Worm (Caenorhabditis elegans) whole organism, early embryonic: Measurements from ENCODE around the gene srh-2.
A peak's percentile ranks its signal among the peaks of the same experiment; 100 is the strongest.

ENCODE experiments used
- B0310.2 ChIP-seq: sonication (generic microtip); optimal IDR thresholded peaks from 2 replicates; lab custom pipeline; 2016; ENCODE audit warnings: mild to moderate bottlenecking, missing genetic modification characterization, missing compliant biosample characterization
- F13C5.2 ChIP-seq: sonication (generic microtip); optimal IDR thresholded peaks from 2 replicates; lab custom pipeline; 2017; ENCODE audit warnings: mild to moderate bottlenecking, missing genetic modification characterization, inconsistent platforms, missing compliant biosample characterization
- aly-1 ChIP-seq: sonication (generic microtip); optimal IDR thresholded peaks from 2 replicates; lab custom pipeline; 2016; ENCODE audit warnings: missing genetic modification characterization, missing compliant biosample characterization
- ama-1 ChIP-seq: fragments of 150-350 bp; optimal IDR thresholded peaks from 2 replicates; lab custom pipeline; 2014
- ceh-13 ChIP-seq: fragments of 200-800 bp; sonication (Bioruptor generic); optimal IDR thresholded peaks from 2 replicates; lab custom pipeline; 2018; ENCODE audit warnings: mild to moderate bottlenecking, missing genetic modification characterization, missing compliant biosample characterization
- ceh-36 ChIP-seq: sonication (generic microtip); optimal IDR thresholded peaks from 2 replicates; lab custom pipeline; 2016; ENCODE audit warnings: missing genetic modification characterization, inconsistent platforms, missing compliant biosample characterization
- ets-7 ChIP-seq: sonication (generic microtip); optimal IDR thresholded peaks from 2 replicates; lab custom pipeline; 2016; ENCODE audit warnings: missing genotype, missing genetic modification characterization, missing compliant biosample characterization
- flt-1 ChIP-seq: fragments of 200-800 bp; sonication (Bioruptor generic); IDR thresholded peaks from 2 replicates; pipeline ENCODE4 v1.3.6; 2022; ENCODE audit warnings: missing genetic modification characterization, missing compliant biosample characterization
- hmbx-1 ChIP-seq: sonication (generic microtip); optimal IDR thresholded peaks from 2 replicates; lab custom pipeline; 2016; ENCODE audit warnings: mild to moderate bottlenecking, missing genetic modification characterization, missing compliant biosample characterization
- hmg-4 ChIP-seq: fragments of 200-800 bp; sonication (Bioruptor generic); optimal IDR thresholded peaks from 2 replicates; lab custom pipeline; 2018; ENCODE audit warnings: mild to moderate bottlenecking, missing genetic modification characterization, missing compliant biosample characterization
- hnd-1 ChIP-seq: sonication (generic microtip); optimal IDR thresholded peaks from 2 replicates; lab custom pipeline; 2016; ENCODE audit warnings: missing genetic modification characterization, missing compliant biosample characterization
- pes-1 ChIP-seq: fragments of 200-800 bp; sonication (Bioruptor generic); IDR thresholded peaks from 2 replicates; pipeline ENCODE4 v1.3.6; 2022; ENCODE audit warnings: missing genetic modification reagents, missing genetic modification characterization, missing compliant biosample characterization
- scrt-1 ChIP-seq: fragments of 200-800 bp; sonication (Bioruptor generic); IDR thresholded peaks from 2 replicates; pipeline ENCODE4 v1.3.6; 2022; ENCODE audit warnings: missing genetic modification characterization, missing compliant biosample characterization
- sea-1 ChIP-seq: fragments of 200-800 bp; sonication (Bioruptor generic); conservative IDR thresholded peaks from 2 replicates; pipeline ENCODE4 v1.3.6; 2022; ENCODE audit warnings: missing genetic modification characterization, missing compliant biosample characterization
- tbx-11 ChIP-seq: fragments of 200-800 bp; sonication (Bioruptor generic); IDR thresholded peaks from 2 replicates; pipeline ENCODE4 v1.3.6; 2022; ENCODE audit warnings: missing genetic modification characterization, missing compliant biosample characterization
- tbx-37 ChIP-seq: fragments of 200-800 bp; sonication (Bioruptor generic); conservative IDR thresholded peaks from 2 replicates; pipeline ENCODE4 v1.3.6; 2022; ENCODE audit warnings: missing genetic modification reagents, missing genetic modification characterization, missing compliant biosample characterization
- tra-4 ChIP-seq: sonication (generic microtip); optimal IDR thresholded peaks from 2 replicates; lab custom pipeline; 2017; ENCODE audit warnings: missing genetic modification characterization, missing compliant biosample characterization

srh-2 gene

ce11 chrV:725807-726572, 2.1 kb upstream of the srh-2 start:
- TF ChIP-seq ama-1, result no peak
- no peak for TF ChIP-seq pes-1 (GFP tag; lab: Robert Waterston, UW)
- TF ChIP-seq scrt-1 (GFP tag; lab: Robert Waterston, UW), result no peak
- no peak for TF ChIP-seq F13C5.2 (tag; lab: Kevin White, UChicago)
- peak; percentile 12 for TF ChIP-seq aly-1 (tag; lab: Kevin White, UChicago)
- no peak for TF ChIP-seq tbx-11

- TF ChIP-seq flt-1 (GFP tag; lab: Robert Waterston, UW) (no peak), hmg-4 (no peak), tra-4 (tag; lab: Kevin White, UChicago) (no peak), ceh-36 (tag; lab: Kevin White, UChicago) (no peak), hnd-1 (tag; lab: Kevin White, UChicago) (no peak), ets-7 (tag; lab: Kevin White, UChicago) (no peak), pes-1 (GFP tag; lab: Robert Waterston, UW) (no peak), ceh-13 (GFP tag; lab: Kevin White, UChicago) (no peak), ama-1 (no peak), sea-1 (no peak), tbx-11 (no peak), B0310.2 (no peak), tbx-37 (GFP tag; lab: Robert Waterston, UW) (no peak)
Observed at ce11 chrV:726573-727483, 1.3 kb upstream of the srh-2 start.

DNA sequence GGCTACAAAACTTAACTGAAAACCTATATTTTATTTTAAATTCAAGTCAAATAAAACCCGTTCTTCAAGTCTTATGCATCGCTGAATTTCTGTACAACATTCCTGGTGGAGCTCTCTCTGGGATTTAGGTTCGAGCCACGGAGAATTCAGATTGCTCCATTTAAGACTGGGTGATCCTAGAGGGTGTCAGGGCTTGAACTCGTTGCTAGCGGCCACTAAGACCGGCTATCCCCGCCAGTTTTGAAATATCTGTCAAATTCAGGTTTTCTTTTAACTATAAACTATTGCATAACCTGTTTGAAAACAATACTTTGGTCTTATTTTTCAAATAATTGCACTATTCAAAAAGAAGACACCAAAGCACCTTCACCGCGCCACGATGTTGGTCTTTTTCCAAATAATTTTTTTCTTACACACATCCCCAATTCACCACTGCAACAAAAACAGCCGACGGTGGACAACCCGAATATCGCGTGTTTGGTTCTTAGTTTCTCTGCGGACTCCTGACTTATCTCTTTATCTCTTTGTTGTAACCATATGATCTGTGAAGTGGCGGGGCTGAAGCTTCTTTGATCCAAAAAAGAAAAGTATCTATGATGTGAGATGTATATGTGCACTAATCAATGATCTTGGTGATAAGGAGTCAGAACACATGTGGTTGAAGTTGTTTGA, 857 bp downstream of the srh-2 start:
- no peak for TF ChIP-seq tra-4 (tag; lab: Kevin White, UChicago)
- no peak for TF ChIP-seq aly-1 (tag; lab: Kevin White, UChicago)
- TF ChIP-seq tbx-11, result no peak
- no peak for TF ChIP-seq ceh-36 (tag; lab: Kevin White, UChicago)
- no peak for TF ChIP-seq B0310.2

DNA sequence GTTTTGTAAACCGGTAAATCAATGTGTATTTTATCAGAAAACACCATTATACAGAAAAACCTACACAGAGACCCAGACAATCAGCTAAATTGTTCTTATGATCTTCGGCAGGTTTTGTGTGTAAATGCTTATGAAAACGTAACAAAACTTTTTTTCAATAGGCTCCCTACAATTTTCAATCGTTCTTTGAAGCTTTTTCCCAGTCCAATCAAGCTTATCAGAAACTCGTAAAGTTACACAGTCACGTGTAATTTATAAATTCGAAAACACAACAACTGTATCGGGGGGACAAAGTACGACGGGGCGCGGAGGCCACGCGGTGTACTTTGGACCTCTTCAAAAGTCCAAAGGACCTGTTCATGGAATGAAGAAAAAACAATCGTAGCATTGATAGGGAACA, 2.1 kb downstream of the srh-2 start:
- TF ChIP-seq ceh-13 (GFP tag; lab: Kevin White, UChicago), result no peak
- no peak for TF ChIP-seq ama-1
- no peak for TF ChIP-seq aly-1 (tag; lab: Kevin White, UChicago)
- TF ChIP-seq sea-1, result no peak
- TF ChIP-seq flt-1 (GFP tag; lab: Robert Waterston, UW), result no peak
- TF ChIP-seq ceh-36 (tag; lab: Kevin White, UChicago), result no peak
- no peak for TF ChIP-seq B0310.2
- no peak for TF ChIP-seq hmg-4
- no peak for TF ChIP-seq pes-1 (GFP tag; lab: Robert Waterston, UW)
- no peak for TF ChIP-seq hnd-1 (tag; lab: Kevin White, UChicago)
- TF ChIP-seq hmbx-1 (tag; lab: Kevin White, UChicago), result no peak
- no peak for TF ChIP-seq ets-7 (tag; lab: Kevin White, UChicago)
- TF ChIP-seq tbx-11, result no peak
- no peak for TF ChIP-seq F13C5.2 (tag; lab: Kevin White, UChicago)
- no peak for TF ChIP-seq tra-4 (tag; lab: Kevin White, UChicago)
- no peak for TF ChIP-seq scrt-1 (GFP tag; lab: Robert Waterston, UW)
- no peak for TF ChIP-seq tbx-37 (GFP tag; lab: Robert Waterston, UW)

DNA sequence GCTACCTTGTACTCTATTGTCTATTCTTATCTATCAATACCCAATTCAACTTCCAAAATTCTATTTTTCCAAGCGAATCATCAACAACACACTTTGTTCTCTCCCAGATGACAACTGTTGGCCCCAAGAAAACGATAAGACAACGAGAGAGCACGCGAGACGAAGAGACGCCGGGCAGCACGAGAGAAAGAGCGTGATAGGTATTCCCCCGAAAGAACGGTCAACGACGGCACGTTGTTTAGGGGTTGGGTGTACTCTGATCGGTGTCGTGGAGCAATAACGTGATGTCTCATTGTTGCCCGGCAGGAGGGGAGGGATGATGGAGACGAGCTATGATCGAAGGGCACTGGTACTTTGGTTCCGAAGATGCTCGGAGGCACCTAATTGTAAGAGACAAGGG, 3.2 kb downstream of the srh-2 start:
- TF ChIP-seq ama-1, result no peak
- TF ChIP-seq flt-1 (GFP tag; lab: Robert Waterston, UW), result no peak
- no peak for TF ChIP-seq hmbx-1 (tag; lab: Kevin White, UChicago)
- TF ChIP-seq tra-4 (tag; lab: Kevin White, UChicago), result no peak
- TF ChIP-seq hnd-1 (tag; lab: Kevin White, UChicago), result no peak
- no peak for TF ChIP-seq hmg-4
- no peak for TF ChIP-seq aly-1 (tag; lab: Kevin White, UChicago)
- no peak for TF ChIP-seq scrt-1 (GFP tag; lab: Robert Waterston, UW)
- TF ChIP-seq sea-1, result no peak
- no peak for TF ChIP-seq tbx-11
- TF ChIP-seq B0310.2, result no peak
- TF ChIP-seq ets-7 (tag; lab: Kevin White, UChicago), result no peak
- no peak for TF ChIP-seq ceh-36 (tag; lab: Kevin White, UChicago)
- TF ChIP-seq pes-1 (GFP tag; lab: Robert Waterston, UW), result no peak
- TF ChIP-seq F13C5.2 (tag; lab: Kevin White, UChicago), result no peak
- no peak for TF ChIP-seq ceh-13 (GFP tag; lab: Kevin White, UChicago)
- no peak for TF ChIP-seq tbx-37 (GFP tag; lab: Robert Waterston, UW)

- no peak for TF ChIP-seq tbx-37 (GFP tag; lab: Robert Waterston, UW)
- TF ChIP-seq hmbx-1 (tag; lab: Kevin White, UChicago), result no peak
- TF ChIP-seq sea-1, result no peak
- no peak for TF ChIP-seq scrt-1 (GFP tag; lab: Robert Waterston, UW)
- no peak for TF ChIP-seq hmg-4
- no peak for TF ChIP-seq aly-1 (tag; lab: Kevin White, UChicago)
- no peak for TF ChIP-seq B0310.2
- no peak for TF ChIP-seq tbx-11
- no peak for TF ChIP-seq flt-1 (GFP tag; lab: Robert Waterston, UW)
- no peak for TF ChIP-seq ets-7 (tag; lab: Kevin White, UChicago)
- no peak for TF ChIP-seq hnd-1 (tag; lab: Kevin White, UChicago)
- TF ChIP-seq ceh-36 (tag; lab: Kevin White, UChicago), result no peak
- no peak for TF ChIP-seq tra-4 (tag; lab: Kevin White, UChicago)
- TF ChIP-seq ceh-13 (GFP tag; lab: Kevin White, UChicago), result no peak
- TF ChIP-seq ama-1, result no peak
Observed at ce11 chrV:736171-736570, 8.1 kb downstream of the srh-2 start, which contains the start of gene srj-25. TSS of gene srj-25 (minus strand) at chrV:736271.
